Fruit fly (Drosophila melanogaster): ENCODE results near the gene CG6999.
A peak's percentile ranks its signal among the peaks of the same experiment; 100 is the strongest.

DNA sequence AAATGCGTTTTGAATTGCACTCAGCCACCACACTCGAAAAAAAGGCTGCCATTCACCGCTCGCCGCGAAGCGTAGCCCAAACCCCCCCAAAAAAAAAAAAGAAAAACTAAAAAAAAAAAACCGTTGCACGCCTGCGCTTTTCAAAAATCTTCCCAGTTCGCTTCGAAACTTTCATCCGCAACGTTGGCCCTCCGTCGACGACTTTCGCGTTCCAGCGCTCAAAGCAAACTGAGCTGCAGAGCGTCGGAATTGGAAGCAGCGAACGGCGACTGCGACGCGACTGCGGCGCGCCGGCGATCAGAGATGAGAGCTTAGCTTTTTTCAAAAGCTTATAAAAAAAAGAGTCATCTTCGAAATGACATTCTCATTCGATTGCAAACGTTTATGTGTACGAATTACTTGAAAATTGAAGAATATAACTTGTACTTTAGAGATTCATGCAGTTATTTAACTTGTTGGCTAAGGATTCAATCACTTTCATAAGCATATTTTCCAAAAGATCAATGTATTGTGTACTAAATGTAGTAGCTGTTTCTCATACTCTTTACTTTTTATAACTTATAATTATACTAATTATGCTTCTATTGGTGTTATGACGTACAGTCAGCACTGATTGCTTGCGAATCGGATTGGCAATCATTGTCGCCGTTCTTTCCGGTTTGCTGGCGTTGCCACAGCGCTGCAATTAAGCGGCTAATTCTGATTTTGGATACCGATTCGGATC is 20.3 kb upstream of the CG6999 start, which contains the start of gene CG15365:
- TF ChIP-seq CG9948 (tag; optimal IDR thresholded peaks at IDR 0.05) (no peak), CG4496 (GFP tag; IDR thresholded peaks at IDR 0.05) (peak; percentile 52; the same call in 1 of the 3 replicates), CG10348 (GFP tag; IDR thresholded peaks at IDR 0.05) (no peak), gl (tag; optimal IDR thresholded peaks at IDR 0.05) (no peak), CG17806 (tag; optimal IDR thresholded peaks at IDR 0.05) (no peak), CG14655 (GFP tag; optimal IDR thresholded peaks at IDR 0.05) (peak; percentile 18), D1 (tag; optimal IDR thresholded peaks at IDR 0.05) (no peak), EcR (GFP tag; optimal IDR thresholded peaks at IDR 0.05) (no peak), CG34367 (tag; optimal IDR thresholded peaks at IDR 0.05) (peak; percentile 37), CG12605 (GFP tag; IDR thresholded peaks at IDR 0.05) (no peak), Pif1B (GFP tag; optimal IDR thresholded peaks at IDR 0.05) (peak; percentile 6), Ets98B (GFP tag; IDR thresholded peaks at IDR 0.05) (peak; percentile 20; the same call in 1 of the 2 replicates), CG8159 (tag; optimal IDR thresholded peaks at IDR 0.05) (peak; percentile 16)

All from whole organism, pupa.